Worm (Caenorhabditis elegans): ENCODE data around the gene abu-10.

The abu-10 gene

ce11 chrX:3824907-3825689 is 27.1 kb downstream of the abu-10 start:
- TF ChIP-seq ceh-82 (tag; optimal IDR thresholded peaks at IDR 0.05): no peak
- peak; percentile 35 for TF ChIP-seq blmp-1 (tag; optimal IDR thresholded peaks at IDR 0.05)
- TF ChIP-seq lin-14 (GFP tag; optimal IDR thresholded peaks at IDR 0.05): peak; percentile 25
- no peak for TF ChIP-seq aha-1 (tag; optimal IDR thresholded peaks at IDR 0.05)
- TF ChIP-seq nhr-85 (tag): peak; percentile 72
- peak; percentile 1 for TF ChIP-seq snu-23 (GFP tag; optimal IDR thresholded peaks at IDR 0.05)
- no peak for TF ChIP-seq lin-13 (GFP tag; optimal IDR thresholded peaks at IDR 0.05)
- TF ChIP-seq elt-2 (tag; optimal IDR thresholded peaks at IDR 0.05): peak; percentile 68
- no peak for TF ChIP-seq swsn-7 (tag; optimal IDR thresholded peaks at IDR 0.05)

- TF ChIP-seq ama-1 (optimal IDR thresholded peaks at IDR 0.05) (peak; percentile 1), egl-27 (tag; optimal IDR thresholded peaks at IDR 0.05) (peak in 1 of 2 experiments; percentile 21), rnt-1 (tag; optimal IDR thresholded peaks at IDR 0.05) (peak; percentile 11), tbx-2 (tag; optimal IDR thresholded peaks at IDR 0.05) (peak; percentile 45), mdl-1 (tag; optimal IDR thresholded peaks at IDR 0.05) (peak in 1 of 2 experiments; percentile 12), dpl-1 (GFP tag; optimal IDR thresholded peaks at IDR 0.05) (no peak), grh-1 (GFP tag; IDR thresholded peaks at IDR 0.05) (no peak), C04F5.9 (tag; optimal IDR thresholded peaks at IDR 0.05) (no peak), pag-3 (tag; optimal IDR thresholded peaks at IDR 0.05; ENCODE audit: borderline replicate concordance, insufficient read depth) (no peak), nhr-20 (tag; optimal IDR thresholded peaks at IDR 0.05) (peak; percentile 5), nhr-77 (tag; optimal IDR thresholded peaks at IDR 0.05) (peak; percentile 44), lin-14 (GFP tag; optimal IDR thresholded peaks at IDR 0.05) (peak; percentile 55)
Measured at ce11 chrX:3826172-3826571, 28.2 kb downstream of the abu-10 start.

- no peak for TF ChIP-seq ceh-82 (tag; optimal IDR thresholded peaks at IDR 0.05)
- no peak for TF ChIP-seq lin-39 (tag; optimal IDR thresholded peaks at IDR 0.05)
- TF ChIP-seq nhr-84 (tag; optimal IDR thresholded peaks at IDR 0.05): no peak
Measured at ce11 chrX:3826863-3827262, 28.9 kb downstream of the abu-10 start, which contains the start of gene fkh-9. TSS of gene fkh-9 (minus strand) at chrX:3826963.

ce11 chrX:3827311-3827710 is 29.3 kb downstream of the abu-10 start:
- TF ChIP-seq elt-3 (tag; optimal IDR thresholded peaks at IDR 0.05) (no peak), fkh-10 (GFP tag; optimal IDR thresholded peaks at IDR 0.05) (peak; percentile 42)

- TF ChIP-seq pqm-1 (tag; optimal IDR thresholded peaks at IDR 0.05): no peak
- peak; percentile 14 for TF ChIP-seq fkh-10 (GFP tag; optimal IDR thresholded peaks at IDR 0.05)
- TF ChIP-seq lin-14 (GFP tag; optimal IDR thresholded peaks at IDR 0.05): peak; percentile 32
Measured at ce11 chrX:3828598-3829204, 30.7 kb downstream of the abu-10 start.

- no peak for TF ChIP-seq xbp-1 (tag; optimal IDR thresholded peaks at IDR 0.05)
- no peak for TF ChIP-seq fkh-8 (tag; optimal IDR thresholded peaks at IDR 0.05)
- peak; percentile 51 for TF ChIP-seq blmp-1 (tag; optimal IDR thresholded peaks at IDR 0.05)
- no peak for TF ChIP-seq tbx-2 (tag; optimal IDR thresholded peaks at IDR 0.05)
- TF ChIP-seq lin-35 (GFP tag; optimal IDR thresholded peaks at IDR 0.05): peak in 1 of 2 experiments; percentile 42
- TF ChIP-seq nhr-20 (tag; optimal IDR thresholded peaks at IDR 0.05): peak; percentile 38
- peak; percentile 48 for TF ChIP-seq nhr-90 (tag; optimal IDR thresholded peaks at IDR 0.05; ENCODE audit: poor library complexity)
- TF ChIP-seq mdl-1 (tag; optimal IDR thresholded peaks at IDR 0.05): peak in 1 of 2 experiments; percentile 29
- TF ChIP-seq lsy-2 (tag; optimal IDR thresholded peaks at IDR 0.05): peak in 1 of 2 experiments; percentile 52
- TF ChIP-seq elt-2 (tag; optimal IDR thresholded peaks at IDR 0.05): peak; percentile 93
- peak; percentile 52 for TF ChIP-seq lin-14 (GFP tag; optimal IDR thresholded peaks at IDR 0.05)
- TF ChIP-seq elt-3 (tag; optimal IDR thresholded peaks at IDR 0.05): peak in 2 of 6 experiments; percentile 26 to 56
- TF ChIP-seq nhr-71 (tag; optimal IDR thresholded peaks at IDR 0.05): peak; percentile 21
- TF ChIP-seq snu-23 (GFP tag; optimal IDR thresholded peaks at IDR 0.05): peak; percentile 0
Measured at ce11 chrX:3829605-3830004, 31.6 kb downstream of the abu-10 start.
